Fruit fly (Drosophila melanogaster) whole organism, embryonic: ENCODE measurements around the gene CG32276.

ENCODE experiments used
- CG11695 ChIP-seq: fragments of 200-800 bp; sonication (Bioruptor generic); IDR thresholded peaks from 3 replicates; pipeline ENCODE4 v1.3.6; 2022; ENCODE audit warnings: missing biosample characterization, missing genetic modification characterization
- CG12299 ChIP-seq: fragments of 200-800 bp; sonication (Bioruptor generic); optimal IDR thresholded peaks from 2 replicates; lab custom pipeline; 2018; ENCODE audit warnings: missing biosample characterization, mild to moderate bottlenecking, missing genetic modification characterization
- CG1233 ChIP-seq: fragments of 200-800 bp; sonication (Bioruptor generic); optimal IDR thresholded peaks from 4 replicates; lab custom pipeline; 2018; ENCODE audit warnings: missing biosample characterization, mild to moderate bottlenecking, missing genetic modification characterization
- CG14050 ChIP-seq: fragments of 200-800 bp; sonication (Bioruptor generic); IDR thresholded peaks from 3 replicates; pipeline ENCODE4 v1.3.6; 2022; ENCODE audit warnings: missing biosample characterization, missing genetic modification characterization
- CG14667 ChIP-seq: fragments of 200-800 bp; sonication (Bioruptor generic); IDR thresholded peaks from 2 replicates; pipeline ENCODE4 v1.3.6; 2022; ENCODE audit warnings: missing biosample characterization, missing genetic modification characterization
- CG14710 ChIP-seq: fragments of 200-800 bp; sonication (Bioruptor generic); optimal IDR thresholded peaks from 3 replicates; lab custom pipeline; 2019; ENCODE audit warnings: missing biosample characterization, mild to moderate bottlenecking, missing genetic modification characterization, moderate library complexity
- CG17612 ChIP-seq: fragments of 200-800 bp; sonication (Bioruptor generic); IDR thresholded peaks from 2 replicates; pipeline ENCODE4 v1.3.6; 2022; ENCODE audit warnings: missing biosample characterization, missing genetic modification characterization
- CG3065 ChIP-seq: fragments of 200-800 bp; sonication (Bioruptor generic); optimal IDR thresholded peaks from 2 replicates; lab custom pipeline; 2016; ENCODE audit warnings: missing biosample characterization, missing genetic modification characterization
- CG31441 ChIP-seq: fragments of 200-800 bp; sonication (Bioruptor generic); IDR thresholded peaks from 2 replicates; pipeline ENCODE4 v1.3.6; 2022; ENCODE audit warnings: missing biosample characterization, missing genetic modification characterization
- CG33213 ChIP-seq: fragments of 200-800 bp; sonication (Bioruptor generic); optimal IDR thresholded peaks from 3 replicates; lab custom pipeline; 2016; ENCODE audit warnings: missing biosample characterization, missing genetic modification characterization
- CG34376 ChIP-seq: fragments of 200-800 bp; sonication (Bioruptor generic); optimal IDR thresholded peaks from 2 replicates; lab custom pipeline; 2018; ENCODE audit warnings: missing biosample characterization, mild to moderate bottlenecking, missing genetic modification characterization
- CG4820 ChIP-seq: fragments of 200-800 bp; sonication (Bioruptor generic); optimal IDR thresholded peaks from 3 replicates; lab custom pipeline; 2016; ENCODE audit warnings: missing biosample characterization, missing genetic modification characterization
- CG4854 ChIP-seq: fragments of 200-800 bp; sonication (Bioruptor generic); optimal IDR thresholded peaks from 2 replicates; lab custom pipeline; 2016; ENCODE audit warnings: missing biosample characterization, missing genetic modification characterization, inconsistent platforms
- CG5953 ChIP-seq: fragments of 200-800 bp; sonication (Bioruptor generic); IDR thresholded peaks from 2 replicates; pipeline ENCODE4 v1.3.6; 2022; ENCODE audit warnings: missing biosample characterization, missing genetic modification characterization
- CG8388 ChIP-seq: fragments of 200-800 bp; sonication (Bioruptor generic); optimal IDR thresholded peaks from 2 replicates; lab custom pipeline; 2019; ENCODE audit warnings: missing biosample characterization, mild to moderate bottlenecking, missing genetic modification characterization, moderate library complexity
- CG9609 ChIP-seq: fragments of 200-800 bp; sonication (Bioruptor generic); optimal IDR thresholded peaks from 3 replicates; lab custom pipeline; 2016; ENCODE audit warnings: missing biosample characterization, missing genetic modification characterization
- CG9932 ChIP-seq: fragments of 200-800 bp; sonication (Bioruptor generic); IDR thresholded peaks from 2 replicates; pipeline ENCODE4 v1.3.6; 2022; ENCODE audit warnings: missing biosample characterization, missing genetic modification characterization
- CoRest ChIP-seq: fragments of 200-800 bp; sonication (Bioruptor generic); optimal IDR thresholded peaks from 3 replicates; lab custom pipeline; 2018; ENCODE audit warnings: missing biosample characterization, mild to moderate bottlenecking, missing genetic modification characterization, moderate library complexity
- Dad ChIP-seq: fragments of 200-800 bp; sonication (Bioruptor generic); optimal IDR thresholded peaks from 3 replicates; lab custom pipeline; 2016; ENCODE audit warnings: missing biosample characterization, missing genetic modification characterization
- Dp ChIP-seq: fragments of 200-800 bp; sonication (Bioruptor generic); optimal IDR thresholded peaks from 2 replicates; lab custom pipeline; 2018; ENCODE audit warnings: missing biosample characterization, mild to moderate bottlenecking, missing genetic modification characterization, moderate library complexity
- GATAe ChIP-seq: fragments of 200-800 bp; sonication (Bioruptor generic); conservative IDR thresholded peaks from 2 replicates; pipeline ENCODE4 v1.3.6; 2022; ENCODE audit warnings: missing biosample characterization, missing genetic modification characterization
- Hr39 ChIP-seq: fragments of >200 bp; optimal IDR thresholded peaks from 2 replicates; lab custom pipeline; 2017
- MESR4 ChIP-seq: fragments of 200-800 bp; sonication (Bioruptor generic); optimal IDR thresholded peaks from 2 replicates; lab custom pipeline; 2018; ENCODE audit warnings: missing biosample characterization, mild to moderate bottlenecking, missing genetic modification characterization, moderate library complexity
- Myb ChIP-seq: fragments of 200-800 bp; sonication (Bioruptor generic); optimal IDR thresholded peaks from 2 replicates; lab custom pipeline; 2016; ENCODE audit warnings: missing biosample characterization, missing genetic modification characterization
- Optix ChIP-seq: fragments of 200-800 bp; sonication (Bioruptor generic); IDR thresholded peaks from 3 replicates; pipeline ENCODE4 v1.3.6; 2022; ENCODE audit warnings: missing biosample characterization, missing genetic modification characterization
- al ChIP-seq: fragments of 200-800 bp; sonication (Bioruptor generic); IDR thresholded peaks from 2 replicates; pipeline ENCODE4 v1.3.6; 2022; ENCODE audit warnings: missing biosample characterization, missing genetic modification characterization
- bbx ChIP-seq: fragments of 200-800 bp; sonication (Bioruptor generic); IDR thresholded peaks from 2 replicates; pipeline ENCODE4 v1.3.6; 2022; ENCODE audit warnings: missing biosample characterization, missing genetic modification characterization; ENCODE audit not compliant: partially characterized antibody
- bcd ChIP-seq: fragments of 200-800 bp; sonication (Bioruptor generic); optimal IDR thresholded peaks from 2 replicates; lab custom pipeline; 2017; ENCODE audit warnings: missing biosample characterization, mild to moderate bottlenecking, missing genetic modification characterization
- br ChIP-seq: fragments of >200 bp; optimal IDR thresholded peaks from 2 replicates; lab custom pipeline; 2017
- cg ChIP-seq: fragments of 200-800 bp; sonication (Bioruptor generic); optimal IDR thresholded peaks from 3 replicates; lab custom pipeline; 2019; ENCODE audit warnings: missing biosample characterization, mild to moderate bottlenecking, missing genetic modification characterization, moderate library complexity
- chinmo ChIP-seq: fragments of 200-800 bp; sonication (Bioruptor generic); IDR thresholded peaks from 4 replicates; pipeline ENCODE4 v1.3.6; 2022; ENCODE audit warnings: missing biosample characterization, missing genetic modification characterization; ENCODE audit not compliant: partially characterized antibody
- ci ChIP-seq: fragments of 200-800 bp; sonication (Bioruptor generic); IDR thresholded peaks from 3 replicates; pipeline ENCODE4 v1.3.6; 2022; ENCODE audit warnings: missing biosample characterization, missing genetic modification characterization
- da ChIP-seq: fragments of 200-800 bp; sonication (Bioruptor generic); optimal IDR thresholded peaks from 2 replicates; lab custom pipeline; 2016; ENCODE audit warnings: missing biosample characterization, missing genetic modification characterization
- dysf ChIP-seq: fragments of 200-800 bp; sonication (Bioruptor generic); IDR thresholded peaks from 3 replicates; pipeline ENCODE4 v1.3.6; 2022; ENCODE audit warnings: missing biosample characterization, missing genetic modification characterization
- ftz-f1 ChIP-seq: fragments of 200-800 bp; sonication (Bioruptor generic); optimal IDR thresholded peaks from 2 replicates; lab custom pipeline; 2016; ENCODE audit warnings: missing biosample characterization, missing genetic modification characterization
- gfzf ChIP-seq: fragments of 200-800 bp; sonication (Bioruptor generic); optimal IDR thresholded peaks from 2 replicates; lab custom pipeline; 2016; ENCODE audit warnings: missing biosample characterization, mild to moderate bottlenecking, missing genetic modification characterization, moderate library complexity
- jigr1 ChIP-seq: fragments of 200-800 bp; sonication (Bioruptor generic); IDR thresholded peaks from 3 replicates; pipeline ENCODE4 v1.3.6; 2022; ENCODE audit warnings: missing biosample characterization, missing genetic modification characterization
- lola ChIP-seq, 3 experiments: fragments of >200 bp in 2 of 3; fragments of 200-800 bp in 1 of 3; sonication (Bioruptor generic) in 1 of 3; optimal IDR thresholded peaks; 2 replicates each; lab custom pipeline; 2017 to 2019; ENCODE audit warnings: missing biosample characterization in 3 of 3, missing genetic modification characterization in 3 of 3, mild to moderate bottlenecking in 1 of 3, moderate library complexity in 1 of 3
- mirr ChIP-seq: fragments of 200-800 bp; sonication (Bioruptor generic); optimal IDR thresholded peaks from 3 replicates; lab custom pipeline; 2018; ENCODE audit warnings: missing biosample characterization, mild to moderate bottlenecking, missing genetic modification characterization
- mld ChIP-seq: fragments of 200-800 bp; sonication (Bioruptor generic); IDR thresholded peaks from 3 replicates; pipeline ENCODE4 v1.3.6; 2022; ENCODE audit warnings: missing biosample characterization, missing genetic modification characterization; ENCODE audit not compliant: partially characterized antibody
- nerfin-2 ChIP-seq: fragments of 200-800 bp; sonication (Bioruptor generic); IDR thresholded peaks from 2 replicates; pipeline ENCODE4 v1.3.6; 2022; ENCODE audit warnings: missing biosample characterization, missing genetic modification characterization; ENCODE audit not compliant: partially characterized antibody
- otp ChIP-seq: fragments of 200-800 bp; sonication (Bioruptor generic); IDR thresholded peaks from 3 replicates; pipeline ENCODE4, ENCODE4 v1.3.6; 2022; ENCODE audit warnings: missing biosample characterization, missing genetic modification characterization
- rib ChIP-seq: fragments of 200-800 bp; sonication (Bioruptor generic); IDR thresholded peaks from 2 replicates; pipeline ENCODE4 v1.3.6; 2022; ENCODE audit warnings: missing biosample characterization, missing genetic modification characterization
- sens ChIP-seq: fragments of 200-800 bp; sonication (Bioruptor generic); peaks from one replicate; lab custom pipeline; 2016; ENCODE audit warnings: missing biosample characterization, missing genetic modification characterization
- seq ChIP-seq: fragments of 200-800 bp; sonication (Bioruptor generic); IDR thresholded peaks from 2 replicates; pipeline ENCODE4 v1.3.6; 2022; ENCODE audit warnings: missing biosample characterization, missing genetic modification characterization
- sisA ChIP-seq: fragments of 200-800 bp; sonication (Bioruptor generic); IDR thresholded peaks from 2 replicates; pipeline ENCODE4 v1.3.6; 2022; ENCODE audit warnings: missing biosample characterization, missing genetic modification characterization
- so ChIP-seq: fragments of 200-800 bp; sonication (Bioruptor generic); IDR thresholded peaks from 3 replicates; pipeline ENCODE4 v1.3.6; 2022; ENCODE audit warnings: missing biosample characterization, missing genetic modification characterization
- sr ChIP-seq: fragments of 200-800 bp; sonication (Bioruptor generic); IDR thresholded peaks from 3 replicates; pipeline ENCODE4 v1.3.6; 2022; ENCODE audit warnings: missing biosample characterization, missing genetic modification characterization
- wor ChIP-seq: fragments of 200-800 bp; sonication (Bioruptor generic); IDR thresholded peaks from 2 replicates; pipeline ENCODE4 v1.3.6; 2022; ENCODE audit warnings: missing biosample characterization, missing genetic modification characterization
- zf30C ChIP-seq: fragments of 200-800 bp; sonication (Bioruptor generic); optimal IDR thresholded peaks from 3 replicates; lab custom pipeline; 2018; ENCODE audit warnings: missing biosample characterization, mild to moderate bottlenecking, missing genetic modification characterization
- zfh1 ChIP-seq: fragments of 200-800 bp; sonication (Bioruptor generic); IDR thresholded peaks from 3 replicates; pipeline ENCODE4 v1.3.6; 2022; ENCODE audit warnings: missing biosample characterization, missing genetic modification characterization

CG32276 gene

dm6 chr3L:3239033-3239752 is 40.3 kb upstream of the CG32276 start, which contains the start of gene CG17746 (continued):
- peak; percentile 30; the same call in 2 of the 3 replicates for TF ChIP-seq ci (GFP tag; lab: Robert Waterston, UW)
- peak; percentile 79 for TF ChIP-seq Myb
- TF ChIP-seq CG11695 (GFP tag; lab: Robert Waterston, UW), result no peak
- TF ChIP-seq otp (GFP tag; lab: Robert Waterston, UW), result no peak
- no peak for TF ChIP-seq rib (GFP tag; lab: Robert Waterston, UW)
- TF ChIP-seq CoRest, result peak; percentile 60
- peak; percentile 15 for TF ChIP-seq CG4820
- no peak for TF ChIP-seq Hr39 (lab: Kevin White, UChicago)
- peak; percentile 99 for TF ChIP-seq Dp (GFP tag; lab: Kevin White, UChicago)
- peak; percentile 54 for TF ChIP-seq bbx (GFP tag; lab: Robert Waterston, UW)
- TF ChIP-seq gfzf (GFP tag; lab: Kevin White, UChicago), result peak; percentile 99
- no peak for TF ChIP-seq jigr1 (GFP tag; lab: Robert Waterston, UW)
- no peak for TF ChIP-seq seq (GFP tag; lab: Robert Waterston, UW)
- no peak for TF ChIP-seq mirr (GFP tag; lab: Kevin White, UChicago)
- TF ChIP-seq CG4854 (GFP tag; lab: Kevin White, UChicago), result peak; percentile 42
- TF ChIP-seq CG14710, result peak; percentile 72
- TF ChIP-seq CG5953, result no peak
- peak; percentile 74 for TF ChIP-seq MESR4 (GFP tag; lab: Kevin White, UChicago)
- no peak for TF ChIP-seq zf30C (GFP tag; lab: Kevin White, UChicago)
- TF ChIP-seq chinmo, result 0 out of 4 replicates have a peak, but pooled peaks have one; percentile 54
- TF ChIP-seq lola (GFP tag; optimal IDR thresholded peaks at IDR 0.05; lab: Kevin White, UChicago), result no peak
- no peak for TF ChIP-seq wor (GFP tag; lab: Robert Waterston, UW)
- no peak for TF ChIP-seq CG3065 (GFP tag; lab: Kevin White, UChicago)
- TF ChIP-seq cg (GFP tag; lab: Kevin White, UChicago), result no peak
- no peak for TF ChIP-seq sr (GFP tag; lab: Robert Waterston, UW)
- TF ChIP-seq mld (GFP tag; lab: Robert Waterston, UW), result no peak
- TF ChIP-seq ftz-f1 (GFP tag; lab: Kevin White, UChicago), result peak; percentile 72
- peak; percentile 90 for TF ChIP-seq CG33213 (GFP tag; lab: Kevin White, UChicago)
- no peak for TF ChIP-seq CG31441
- peak; percentile 74 for TF ChIP-seq CG9932 (GFP tag; lab: Robert Waterston, UW)
- peak; percentile 37; the same call in 1 of the 3 replicates for TF ChIP-seq dysf (GFP tag; lab: Robert Waterston, UW)
- no peak for TF ChIP-seq br
- peak; percentile 26; the same call in 1 of the 2 replicates for TF ChIP-seq sisA
- TF ChIP-seq da (GFP tag; lab: Kevin White, UChicago), result peak; percentile 25
- TF ChIP-seq al (GFP tag; lab: Robert Waterston, UW), result no peak
- TF ChIP-seq zfh1 (GFP tag; lab: Robert Waterston, UW), result no peak
- TF ChIP-seq CG9609 (GFP tag; lab: Kevin White, UChicago), result no peak
- no peak for TF ChIP-seq CG1233
- TF ChIP-seq sens, result no peak
- no peak for TF ChIP-seq so (GFP tag; lab: Robert Waterston, UW)
- no peak for TF ChIP-seq GATAe (GFP tag; lab: Robert Waterston, UW)
- TF ChIP-seq CG17612, result no peak
- peak; percentile 41 for TF ChIP-seq Dad (GFP tag; lab: Kevin White, UChicago)
- TF ChIP-seq CG34376 (GFP tag; lab: Kevin White, UChicago), result peak; percentile 53
- TF ChIP-seq CG14667, result no peak
- no peak for TF ChIP-seq CG12299 (tag; lab: Kevin White, UChicago)
- no peak for TF ChIP-seq CG14050
- no peak for TF ChIP-seq bcd (GFP tag; lab: Kevin White, UChicago)
- TF ChIP-seq nerfin-2 (GFP tag; lab: Robert Waterston, UW), result no peak
- no peak for TF ChIP-seq CG8388
- no peak for TF ChIP-seq Optix
